Fruit fly (Drosophila melanogaster) whole organism, embryonic: ENCODE measurements around the gene Tbcd.

Experiments
- Abd-B ChIP-seq: fragments of 200-800 bp; sonication (Bioruptor generic); optimal IDR thresholded peaks from 2 replicates; lab custom pipeline; 2018; ENCODE audit warnings: missing biosample characterization, mild to moderate bottlenecking, missing genetic modification characterization, moderate library complexity
- Blimp-1 ChIP-seq: fragments of 200-800 bp; sonication (Bioruptor generic); optimal IDR thresholded peaks from 3 replicates; lab custom pipeline; 2018; ENCODE audit warnings: missing biosample characterization, missing genetic modification characterization, mild to moderate bottlenecking, moderate library complexity, missing genetic modification reagents
- BtbVII ChIP-seq: fragments of 200-800 bp; sonication (Bioruptor generic); optimal IDR thresholded peaks from 3 replicates; lab custom pipeline; 2017; ENCODE audit warnings: missing biosample characterization, mild to moderate bottlenecking, missing genetic modification characterization
- CG10147 ChIP-seq: fragments of 200-800 bp; sonication (Bioruptor generic); optimal IDR thresholded peaks from 2 replicates; lab custom pipeline; 2019; ENCODE audit warnings: missing biosample characterization, mild to moderate bottlenecking, missing genetic modification characterization, moderate library complexity
- CG10431 ChIP-seq: fragments of 200-800 bp; sonication (Bioruptor generic); optimal IDR thresholded peaks from 3 replicates; lab custom pipeline; 2018; ENCODE audit warnings: missing biosample characterization, mild to moderate bottlenecking, missing genetic modification characterization
- CG10654 ChIP-seq: fragments of 200-800 bp; sonication (Bioruptor generic); optimal IDR thresholded peaks from 2 replicates; lab custom pipeline; 2016; ENCODE audit warnings: missing biosample characterization, missing genetic modification characterization
- CG13296 ChIP-seq: fragments of 200-800 bp; sonication (Bioruptor generic); optimal IDR thresholded peaks from 3 replicates; lab custom pipeline; 2018; ENCODE audit warnings: missing biosample characterization, mild to moderate bottlenecking, missing genetic modification characterization
- CG14014 ChIP-seq: fragments of 200-800 bp; sonication (Bioruptor generic); IDR thresholded peaks from 2 replicates; pipeline ENCODE4 v1.3.6; 2022; ENCODE audit warnings: missing biosample characterization, missing genetic modification characterization
- CG15479 ChIP-seq: fragments of 200-800 bp; sonication (Bioruptor generic); optimal IDR thresholded peaks from 3 replicates; lab custom pipeline; 2019; ENCODE audit warnings: missing biosample characterization, mild to moderate bottlenecking, missing genetic modification characterization, moderate library complexity
- CG15514 ChIP-seq: fragments of 200-800 bp; sonication (Bioruptor generic); optimal IDR thresholded peaks from 3 replicates; lab custom pipeline; 2017; ENCODE audit warnings: missing biosample characterization, missing genetic modification characterization, mild to moderate bottlenecking, moderate library complexity, missing genetic modification reagents
- CG16815 ChIP-seq: fragments of 200-800 bp; sonication (Bioruptor generic); optimal IDR thresholded peaks from 3 replicates; lab custom pipeline; 2017; ENCODE audit warnings: missing biosample characterization, mild to moderate bottlenecking, missing genetic modification characterization
- CG18619 ChIP-seq: fragments of 200-800 bp; sonication (Bioruptor generic); optimal IDR thresholded peaks from 3 replicates; lab custom pipeline; 2017; ENCODE audit warnings: missing biosample characterization, mild to moderate bottlenecking, missing genetic modification characterization
- CG30431 ChIP-seq: fragments of 200-800 bp; sonication (Bioruptor generic); optimal IDR thresholded peaks from 2 replicates; lab custom pipeline; 2017; ENCODE audit warnings: missing biosample characterization, missing genetic modification characterization
- CG31388 ChIP-seq: fragments of 200-800 bp; sonication (Bioruptor generic); optimal IDR thresholded peaks from 2 replicates; lab custom pipeline; 2016; ENCODE audit warnings: missing biosample characterization, missing genetic modification characterization
- CG32772 ChIP-seq: fragments of 200-800 bp; sonication (Bioruptor generic); IDR thresholded peaks from 2 replicates; pipeline ENCODE4 v1.3.6; 2022; ENCODE audit warnings: missing biosample characterization, missing genetic modification characterization
- CG3281 ChIP-seq: fragments of 200-800 bp; sonication (Bioruptor generic); optimal IDR thresholded peaks from 3 replicates; lab custom pipeline; 2017; ENCODE audit warnings: missing biosample characterization, mild to moderate bottlenecking, missing genetic modification characterization
- CG3838 ChIP-seq: fragments of 200-800 bp; sonication (Bioruptor generic); optimal IDR thresholded peaks from 3 replicates; lab custom pipeline; 2016; ENCODE audit warnings: missing biosample characterization, missing genetic modification characterization
- CG4707 ChIP-seq: fragments of 200-800 bp; sonication (Bioruptor generic); optimal IDR thresholded peaks from 2 replicates; lab custom pipeline; 2018; ENCODE audit warnings: missing biosample characterization, mild to moderate bottlenecking, missing genetic modification characterization, moderate library complexity
- CG4730 ChIP-seq: fragments of 200-800 bp; sonication (Bioruptor generic); IDR thresholded peaks from 2 replicates; pipeline ENCODE4 v1.3.6; 2022; ENCODE audit warnings: missing biosample characterization, missing genetic modification characterization
- CG6683 ChIP-seq: fragments of 200-800 bp; sonication (Bioruptor generic); optimal IDR thresholded peaks from 2 replicates; lab custom pipeline; 2017; ENCODE audit warnings: missing biosample characterization, mild to moderate bottlenecking, missing genetic modification characterization, missing genetic modification reagents
- CG6854 ChIP-seq: fragments of 200-800 bp; sonication (Bioruptor generic); optimal IDR thresholded peaks from 3 replicates; lab custom pipeline; 2017; ENCODE audit warnings: missing biosample characterization, mild to moderate bottlenecking, missing genetic modification characterization
- CG7556 ChIP-seq: fragments of 200-800 bp; sonication (Bioruptor generic); optimal IDR thresholded peaks from 2 replicates; lab custom pipeline; 2017; ENCODE audit warnings: missing biosample characterization, mild to moderate bottlenecking, missing genetic modification characterization
- CG7839 ChIP-seq: fragments of 200-800 bp; sonication (Bioruptor generic); optimal IDR thresholded peaks from 3 replicates; lab custom pipeline; 2018; ENCODE audit warnings: missing biosample characterization, mild to moderate bottlenecking, missing genetic modification characterization, moderate library complexity
- Doc2 ChIP-seq: fragments of 200-800 bp; sonication (Bioruptor generic); IDR thresholded peaks from 2 replicates; pipeline ENCODE4 v1.3.6; 2022; ENCODE audit warnings: missing biosample characterization, missing genetic modification characterization
- Ets65A ChIP-seq: fragments of 200-800 bp; sonication (Bioruptor generic); peaks from one replicate; lab custom pipeline; 2016; ENCODE audit warnings: missing biosample characterization, missing genetic modification characterization
- H15 ChIP-seq: fragments of 200-800 bp; sonication (Bioruptor generic); IDR thresholded peaks from 3 replicates; pipeline ENCODE4 v1.3.6; 2022; ENCODE audit warnings: missing biosample characterization, missing genetic modification characterization
- Hey ChIP-seq: fragments of 200-800 bp; sonication (Bioruptor generic); optimal IDR thresholded peaks from 3 replicates; lab custom pipeline; 2018; ENCODE audit warnings: missing biosample characterization, mild to moderate bottlenecking, missing genetic modification characterization
- Hr3 ChIP-seq: fragments of 200-800 bp; sonication (Bioruptor generic); optimal IDR thresholded peaks from 3 replicates; lab custom pipeline; 2016; ENCODE audit warnings: missing biosample characterization, missing genetic modification characterization
- MBD-R2 ChIP-seq: fragments of 200-800 bp; sonication (Bioruptor generic); IDR thresholded peaks from 2 replicates; pipeline ENCODE4 v1.3.6; 2022; ENCODE audit warnings: missing biosample characterization, missing genetic modification characterization
- abd-A ChIP-seq: fragments of 200-800 bp; sonication (Bioruptor generic); optimal IDR thresholded peaks from 3 replicates; lab custom pipeline; 2019; ENCODE audit warnings: missing biosample characterization, mild to moderate bottlenecking, missing genetic modification characterization, moderate library complexity
- ato ChIP-seq: fragments of 200-800 bp; sonication (Bioruptor generic); IDR thresholded peaks from 2 replicates; pipeline ENCODE4 v1.3.6; 2022; ENCODE audit warnings: missing biosample characterization, missing genetic modification characterization; ENCODE audit not compliant: partially characterized antibody
- cato ChIP-seq: fragments of 200-800 bp; sonication (Bioruptor generic); optimal IDR thresholded peaks from 2 replicates; lab custom pipeline; 2016; ENCODE audit warnings: missing biosample characterization, missing genetic modification characterization, borderline replicate concordance
- corto ChIP-seq: fragments of 200-800 bp; sonication (Bioruptor generic); optimal IDR thresholded peaks from 2 replicates; lab custom pipeline; 2016; ENCODE audit warnings: missing biosample characterization, mild to moderate bottlenecking, missing genetic modification characterization, moderate library complexity
- croc ChIP-seq: fragments of 200-800 bp; sonication (Bioruptor generic); conservative IDR thresholded peaks from 3 replicates; pipeline ENCODE4 v1.3.6; 2022; ENCODE audit warnings: missing biosample characterization, missing genetic modification characterization
- fu2 ChIP-seq: fragments of 200-800 bp; sonication (Bioruptor generic); optimal IDR thresholded peaks from 2 replicates; lab custom pipeline; 2016; ENCODE audit warnings: missing biosample characterization, missing genetic modification characterization
- gfzf ChIP-seq: fragments of 200-800 bp; sonication (Bioruptor generic); optimal IDR thresholded peaks from 2 replicates; lab custom pipeline; 2016; ENCODE audit warnings: missing biosample characterization, mild to moderate bottlenecking, missing genetic modification characterization, moderate library complexity
- gsb ChIP-seq: fragments of 200-800 bp; sonication (Bioruptor generic); IDR thresholded peaks from 2 replicates; pipeline ENCODE4 v1.3.6; 2022; ENCODE audit warnings: missing biosample characterization, missing genetic modification characterization
- gsb-n ChIP-seq: fragments of 200-800 bp; sonication (Bioruptor generic); optimal IDR thresholded peaks from 3 replicates; lab custom pipeline; 2018; ENCODE audit warnings: missing biosample characterization, mild to moderate bottlenecking, missing genetic modification characterization
- kni ChIP-seq: fragments of 200-800 bp; sonication (Bioruptor generic); optimal IDR thresholded peaks from 3 replicates; lab custom pipeline; 2017; ENCODE audit warnings: mild to moderate bottlenecking, missing biosample characterization, missing genetic modification reagents, missing genetic modification characterization
- lola ChIP-seq, 3 experiments: fragments of >200 bp in 2 of 3; fragments of 200-800 bp in 1 of 3; sonication (Bioruptor generic) in 1 of 3; optimal IDR thresholded peaks; 2 replicates each; lab custom pipeline; 2017 to 2019; ENCODE audit warnings: missing biosample characterization in 3 of 3, missing genetic modification characterization in 3 of 3, mild to moderate bottlenecking in 1 of 3, moderate library complexity in 1 of 3
- maf-S ChIP-seq: fragments of 200-800 bp; sonication (Bioruptor generic); optimal IDR thresholded peaks from 2 replicates; lab custom pipeline; 2016; ENCODE audit warnings: missing biosample characterization, missing genetic modification characterization
- nau ChIP-seq: fragments of 200-800 bp; sonication (Bioruptor generic); optimal IDR thresholded peaks from 3 replicates; lab custom pipeline; 2017; ENCODE audit warnings: missing biosample characterization, mild to moderate bottlenecking, missing genetic modification characterization, missing genetic modification reagents
- nom ChIP-seq: fragments of 200-800 bp; sonication (Bioruptor generic); optimal IDR thresholded peaks from 2 replicates; lab custom pipeline; 2017; ENCODE audit warnings: missing biosample characterization, missing genetic modification characterization, mild to moderate bottlenecking, moderate library complexity, missing genetic modification reagents
- oc ChIP-seq: fragments of 200-800 bp; sonication (Bioruptor generic); optimal IDR thresholded peaks from 2 replicates; lab custom pipeline; 2018; ENCODE audit warnings: missing biosample characterization, mild to moderate bottlenecking, missing genetic modification characterization, moderate library complexity
- pnt ChIP-seq: fragments of 200-800 bp; sonication (Bioruptor generic); optimal IDR thresholded peaks from 3 replicates; lab custom pipeline; 2016; ENCODE audit warnings: missing biosample characterization, missing genetic modification characterization
- schlank ChIP-seq: fragments of 200-800 bp; sonication (Bioruptor generic); optimal IDR thresholded peaks from 2 replicates; lab custom pipeline; 2018; ENCODE audit warnings: missing biosample characterization, mild to moderate bottlenecking, missing genetic modification characterization
- stwl ChIP-seq: fragments of 200-800 bp; sonication (Bioruptor generic); optimal IDR thresholded peaks from 3 replicates; lab custom pipeline; 2018; ENCODE audit warnings: missing biosample characterization, mild to moderate bottlenecking, missing genetic modification characterization, moderate library complexity
- wdn ChIP-seq: fragments of 200-800 bp; sonication (Bioruptor generic); IDR thresholded peaks from 2 replicates; pipeline ENCODE4 v1.3.6; 2022; ENCODE audit warnings: missing biosample characterization, missing genetic modification characterization

The Tbcd gene

dm6 chr2L:2198613-2199432 lies 51.5 kb downstream of the Tbcd start (continued):
- TF ChIP-seq BtbVII (GFP tag; lab: Kevin White, UChicago) (peak; percentile 72), CG7839 (tag; lab: Kevin White, UChicago) (peak; percentile 89), fu2 (peak; percentile 70), CG4707 (GFP tag; lab: Kevin White, UChicago) (peak; percentile 70), CG6854 (GFP tag; lab: Kevin White, UChicago) (peak; percentile 83), ato (GFP tag; lab: Robert Waterston, UW) (no peak), pnt (GFP tag; lab: Kevin White, UChicago) (peak; percentile 87), Hr3 (GFP tag; lab: Kevin White, UChicago) (peak; percentile 89), croc (GFP tag; lab: Robert Waterston, UW) (peak; percentile 85), kni (GFP tag; lab: Kevin White, UChicago) (peak; percentile 84), CG13296 (GFP tag; lab: Kevin White, UChicago) (peak; percentile 62), CG10147 (peak; percentile 64), CG10654 (GFP tag; lab: Kevin White, UChicago) (peak; percentile 81), cato (GFP tag; lab: Kevin White, UChicago) (peak; percentile 70), CG30431 (GFP tag; lab: Kevin White, UChicago) (peak; percentile 86), stwl (tag; lab: Kevin White, UChicago) (no peak), wdn (GFP tag; lab: Robert Waterston, UW) (no peak), CG15479 (no peak), abd-A (peak; percentile 84), Abd-B (GFP tag; lab: Kevin White, UChicago) (peak; percentile 80), Blimp-1 (GFP tag; lab: Kevin White, UChicago) (peak; percentile 86), CG16815 (GFP tag; lab: Kevin White, UChicago) (peak; percentile 82), Doc2 (GFP tag; lab: Robert Waterston, UW) (no peak), gsb-n (tag; lab: Kevin White, UChicago) (peak; percentile 86), CG15514 (GFP tag; lab: Kevin White, UChicago) (peak; percentile 71), CG7556 (peak; percentile 86), CG4730 (GFP tag; lab: Robert Waterston, UW) (no peak), gsb (GFP tag; lab: Robert Waterston, UW) (no peak), maf-S (GFP tag; lab: Kevin White, UChicago) (peak; percentile 82), Ets65A (peak; percentile 99), MBD-R2 (GFP tag; lab: Robert Waterston, UW) (no peak), CG3838 (GFP tag; lab: Kevin White, UChicago) (peak; percentile 45), nom (GFP tag; lab: Kevin White, UChicago) (peak; percentile 81), gfzf (no peak), CG10431 (GFP tag; lab: Kevin White, UChicago) (peak; percentile 12), CG32772 (GFP tag; lab: Robert Waterston, UW) (no peak), CG3281 (GFP tag; lab: Kevin White, UChicago) (peak; percentile 80), schlank (tag; lab: Kevin White, UChicago) (peak; percentile 31), CG14014 (GFP tag; lab: Robert Waterston, UW) (no peak), CG31388 (GFP tag; lab: Kevin White, UChicago) (peak; percentile 56), corto (GFP tag; lab: Kevin White, UChicago) (peak; percentile 96), lola (GFP tag; optimal IDR thresholded peaks at IDR 0.05; lab: Kevin White, UChicago) (peak in 1 of 3 experiments; percentile 83), H15 (GFP tag; lab: Robert Waterston, UW) (no peak), Hey (peak; percentile 93), CG6683 (peak; percentile 70), CG18619 (GFP tag; lab: Kevin White, UChicago) (peak; percentile 76), nau (peak; percentile 74), oc (tag; lab: Kevin White, UChicago) (peak; percentile 88)
